Fruit fly (Drosophila melanogaster) whole organism, embryonic: Measurements from ENCODE around the gene Mccc1.
A peak's percentile ranks its signal among the peaks of the same experiment; 100 is the strongest.

Experiments used
- Abd-B ChIP-seq: fragments of 200-800 bp; sonication (Bioruptor generic); optimal IDR thresholded peaks from 2 replicates; lab custom pipeline; 2018; ENCODE audit warnings: missing biosample characterization, mild to moderate bottlenecking, missing genetic modification characterization, moderate library complexity
- Bdp1 ChIP-seq: fragments of 200-800 bp; sonication (Bioruptor generic); optimal IDR thresholded peaks from 3 replicates; lab custom pipeline; 2016; ENCODE audit warnings: missing biosample characterization, missing genetic modification characterization
- CG10979 ChIP-seq: fragments of 200-800 bp; sonication (Bioruptor generic); optimal IDR thresholded peaks from 2 replicates; lab custom pipeline; 2018; ENCODE audit warnings: missing biosample characterization, mild to moderate bottlenecking, missing genetic modification characterization, moderate library complexity
- CG12104 ChIP-seq: fragments of 200-800 bp; sonication (Bioruptor generic); optimal IDR thresholded peaks from 3 replicates; lab custom pipeline; 2016; ENCODE audit warnings: missing biosample characterization, missing genetic modification characterization
- CG12769 ChIP-seq: fragments of 200-800 bp; sonication (Bioruptor generic); optimal IDR thresholded peaks from 2 replicates; lab custom pipeline; 2019; ENCODE audit warnings: missing biosample characterization, mild to moderate bottlenecking, missing genetic modification characterization, moderate library complexity
- CG13424 ChIP-seq: fragments of 200-800 bp; sonication (Bioruptor generic); optimal IDR thresholded peaks from 2 replicates; lab custom pipeline; 2019; ENCODE audit warnings: missing biosample characterization, mild to moderate bottlenecking, missing genetic modification characterization, moderate library complexity
- CG14050 ChIP-seq: fragments of 200-800 bp; sonication (Bioruptor generic); IDR thresholded peaks from 3 replicates; pipeline ENCODE4 v1.3.6; 2022; ENCODE audit warnings: missing biosample characterization, missing genetic modification characterization
- CG1529 ChIP-seq: fragments of 200-800 bp; sonication (Bioruptor generic); optimal IDR thresholded peaks from 3 replicates; lab custom pipeline; 2018; ENCODE audit warnings: missing biosample characterization, missing genetic modification characterization
- CG1792 ChIP-seq: fragments of 200-800 bp; sonication (Bioruptor generic); optimal IDR thresholded peaks from 2 replicates; lab custom pipeline; 2016; ENCODE audit warnings: missing biosample characterization, missing genetic modification characterization
- CG2199 ChIP-seq: fragments of 200-800 bp; sonication (Bioruptor generic); IDR thresholded peaks from 3 replicates; pipeline ENCODE4 v1.3.6; 2022; ENCODE audit warnings: missing biosample characterization, missing genetic modification characterization
- CG2678 ChIP-seq: fragments of 200-800 bp; sonication (Bioruptor generic); optimal IDR thresholded peaks from 3 replicates; lab custom pipeline; 2019; ENCODE audit warnings: missing biosample characterization, mild to moderate bottlenecking, missing genetic modification characterization, moderate library complexity
- CG2712 ChIP-seq: fragments of 200-800 bp; optimal IDR thresholded peaks from 3 replicates; lab custom pipeline; 2019; ENCODE audit warnings: missing biosample characterization, mild to moderate bottlenecking, missing genetic modification characterization, moderate library complexity
- CG3163 ChIP-seq: fragments of 200-800 bp; sonication (Bioruptor generic); optimal IDR thresholded peaks from 3 replicates; lab custom pipeline; 2016; ENCODE audit warnings: missing biosample characterization, missing genetic modification characterization
- CG4424 ChIP-seq: fragments of 200-800 bp; sonication (Bioruptor generic); optimal IDR thresholded peaks from 3 replicates; lab custom pipeline; 2016; ENCODE audit warnings: missing biosample characterization, missing genetic modification characterization
- CG4617 ChIP-seq: fragments of 200-800 bp; sonication (Bioruptor generic); optimal IDR thresholded peaks from 3 replicates; lab custom pipeline; 2016; ENCODE audit warnings: missing biosample characterization, missing genetic modification characterization, borderline replicate concordance
- CG4707 ChIP-seq: fragments of 200-800 bp; sonication (Bioruptor generic); optimal IDR thresholded peaks from 2 replicates; lab custom pipeline; 2018; ENCODE audit warnings: missing biosample characterization, mild to moderate bottlenecking, missing genetic modification characterization, moderate library complexity
- CG5180 ChIP-seq: fragments of 200-800 bp; sonication (Bioruptor generic); optimal IDR thresholded peaks from 3 replicates; lab custom pipeline; 2017; ENCODE audit warnings: missing biosample characterization, missing genetic modification characterization, mild to moderate bottlenecking, moderate library complexity, missing genetic modification reagents
- CG7357 ChIP-seq: fragments of 200-800 bp; sonication (Bioruptor generic); IDR thresholded peaks from 3 replicates; pipeline ENCODE4 v1.3.6; 2022; ENCODE audit warnings: missing biosample characterization, missing genetic modification characterization
- CG7839 ChIP-seq: fragments of 200-800 bp; sonication (Bioruptor generic); optimal IDR thresholded peaks from 3 replicates; lab custom pipeline; 2018; ENCODE audit warnings: missing biosample characterization, mild to moderate bottlenecking, missing genetic modification characterization, moderate library complexity
- CkIIα-i1 ChIP-seq: fragments of 200-800 bp; sonication (Bioruptor generic); IDR thresholded peaks from 2 replicates; pipeline ENCODE4 v1.3.6; 2022; ENCODE audit warnings: missing biosample characterization, missing genetic modification characterization
- D19B ChIP-seq: fragments of 200-800 bp; sonication (Bioruptor generic); optimal IDR thresholded peaks from 2 replicates; lab custom pipeline; 2017; ENCODE audit warnings: missing biosample characterization, mild to moderate bottlenecking, missing genetic modification characterization
- Doc2 ChIP-seq: fragments of 200-800 bp; sonication (Bioruptor generic); IDR thresholded peaks from 2 replicates; pipeline ENCODE4 v1.3.6; 2022; ENCODE audit warnings: missing biosample characterization, missing genetic modification characterization
- Fer1 ChIP-seq: fragments of 200-800 bp; sonication (Bioruptor generic); optimal IDR thresholded peaks from 2 replicates; lab custom pipeline; 2017; ENCODE audit warnings: missing biosample characterization, mild to moderate bottlenecking, missing genetic modification characterization
- Fer2 ChIP-seq: fragments of 200-800 bp; sonication (Bioruptor generic); optimal IDR thresholded peaks from 2 replicates; lab custom pipeline; 2018; ENCODE audit warnings: missing biosample characterization, mild to moderate bottlenecking, missing genetic modification characterization, moderate library complexity
- Hand ChIP-seq: fragments of 200-800 bp; sonication (Bioruptor generic); optimal IDR thresholded peaks from 2 replicates; lab custom pipeline; 2017; ENCODE audit warnings: mild to moderate bottlenecking, missing biosample characterization, missing genetic modification reagents, missing genetic modification characterization
- Myb ChIP-seq: fragments of 200-800 bp; sonication (Bioruptor generic); optimal IDR thresholded peaks from 2 replicates; lab custom pipeline; 2016; ENCODE audit warnings: missing biosample characterization, missing genetic modification characterization
- Opbp ChIP-seq: fragments of 200-800 bp; sonication (Bioruptor generic); IDR thresholded peaks from 3 replicates; pipeline ENCODE4 v1.3.6; 2022; ENCODE audit warnings: missing biosample characterization, missing genetic modification characterization; ENCODE audit not compliant: partially characterized antibody
- Optix ChIP-seq: fragments of 200-800 bp; sonication (Bioruptor generic); IDR thresholded peaks from 3 replicates; pipeline ENCODE4 v1.3.6; 2022; ENCODE audit warnings: missing biosample characterization, missing genetic modification characterization
- PHDP ChIP-seq: fragments of 200-800 bp; sonication (Bioruptor generic); optimal IDR thresholded peaks from 3 replicates; lab custom pipeline; 2018; ENCODE audit warnings: missing biosample characterization, mild to moderate bottlenecking, missing genetic modification characterization, moderate library complexity
- Rx ChIP-seq: fragments of 200-800 bp; sonication (Bioruptor generic); IDR thresholded peaks from 2 replicates; pipeline ENCODE4 v1.3.6; 2022; ENCODE audit warnings: missing biosample characterization, missing genetic modification characterization
- az2 ChIP-seq: fragments of 200-800 bp; sonication (Bioruptor generic); optimal IDR thresholded peaks from 3 replicates; lab custom pipeline; 2016; ENCODE audit warnings: missing biosample characterization, missing genetic modification characterization
- bcd ChIP-seq: fragments of 200-800 bp; sonication (Bioruptor generic); optimal IDR thresholded peaks from 2 replicates; lab custom pipeline; 2017; ENCODE audit warnings: missing biosample characterization, mild to moderate bottlenecking, missing genetic modification characterization
- bigmax ChIP-seq: fragments of 200-800 bp; sonication (Bioruptor generic); optimal IDR thresholded peaks from 2 replicates; lab custom pipeline; 2018; ENCODE audit warnings: missing biosample characterization, mild to moderate bottlenecking, missing genetic modification characterization
- caup ChIP-seq: fragments of 200-800 bp; sonication (Bioruptor generic); optimal IDR thresholded peaks from 3 replicates; lab custom pipeline; 2017; ENCODE audit warnings: missing biosample characterization, mild to moderate bottlenecking, missing genetic modification characterization, moderate library complexity; ENCODE audit not compliant: severe bottlenecking
- cwo ChIP-seq: fragments of 200-800 bp; sonication (Bioruptor generic); optimal IDR thresholded peaks from 3 replicates; lab custom pipeline; 2017; ENCODE audit warnings: missing biosample characterization, missing genetic modification characterization, mild to moderate bottlenecking, moderate library complexity, missing genetic modification reagents
- dan ChIP-seq: fragments of 200-800 bp; sonication (Bioruptor generic); IDR thresholded peaks from 2 replicates; pipeline ENCODE4 v1.3.6; 2022; ENCODE audit warnings: missing biosample characterization, missing genetic modification characterization
- ftz-f1 ChIP-seq: fragments of 200-800 bp; sonication (Bioruptor generic); optimal IDR thresholded peaks from 2 replicates; lab custom pipeline; 2016; ENCODE audit warnings: missing biosample characterization, missing genetic modification characterization
- grau ChIP-seq: fragments of 200-800 bp; optimal IDR thresholded peaks from 3 replicates; lab custom pipeline; 2019; ENCODE audit warnings: missing biosample characterization, mild to moderate bottlenecking, missing genetic modification characterization, moderate library complexity
- hb ChIP-seq: fragments of 200-800 bp; sonication (Bioruptor generic); IDR thresholded peaks from 3 replicates; pipeline ENCODE4 v1.3.6; 2022; ENCODE audit warnings: missing biosample characterization, missing genetic modification characterization; ENCODE audit not compliant: partially characterized antibody
- hkb ChIP-seq, 2 experiments: fragments of 200-800 bp in 1 of 2; fragments of >200 bp in 1 of 2; sonication (Bioruptor generic) in 1 of 2; IDR thresholded peaks in 1 of 2; optimal IDR thresholded peaks in 1 of 2; 2 replicates each; pipeline versions ENCODE4 v1.3.6 to Lab custom; 2017 to 2022; ENCODE audit warnings: missing biosample characterization in 1 of 2, missing genetic modification characterization in 1 of 2
- lov ChIP-seq, 2 experiments: fragments of 200-800 bp in 1 of 2; fragments of >200 bp in 1 of 2; sonication (Bioruptor generic) in 1 of 2; IDR thresholded peaks in 1 of 2; optimal IDR thresholded peaks in 1 of 2; 2 replicates in 1 of 2; 3 replicates in 1 of 2; pipeline versions ENCODE4 v1.3.6 to Lab custom; 2017 to 2022; ENCODE audit warnings: missing biosample characterization in 1 of 2, missing genetic modification characterization in 1 of 2
- pros ChIP-seq: fragments of 200-800 bp; sonication (Bioruptor generic); optimal IDR thresholded peaks from 3 replicates; lab custom pipeline; 2019; ENCODE audit warnings: missing biosample characterization, mild to moderate bottlenecking, missing genetic modification characterization, moderate library complexity
- repo ChIP-seq: fragments of 200-800 bp; sonication (Bioruptor generic); optimal IDR thresholded peaks from 2 replicates; lab custom pipeline; 2016; ENCODE audit warnings: missing biosample characterization, missing genetic modification characterization
- sens ChIP-seq: fragments of 200-800 bp; sonication (Bioruptor generic); peaks from one replicate; lab custom pipeline; 2016; ENCODE audit warnings: missing biosample characterization, missing genetic modification characterization
- slp2 ChIP-seq: fragments of 200-800 bp; sonication (Bioruptor generic); optimal IDR thresholded peaks from 2 replicates; lab custom pipeline; 2016; ENCODE audit warnings: missing biosample characterization, missing genetic modification characterization
- sob ChIP-seq: fragments of 200-800 bp; sonication (Bioruptor generic); IDR thresholded peaks from 2 replicates; pipeline ENCODE4 v1.3.6; 2022; ENCODE audit warnings: missing biosample characterization, missing genetic modification characterization
- wek ChIP-seq: fragments of 200-800 bp; sonication (Bioruptor generic); optimal IDR thresholded peaks from 3 replicates; lab custom pipeline; 2018; ENCODE audit warnings: missing biosample characterization, mild to moderate bottlenecking, missing genetic modification characterization, moderate library complexity
- zfh1 ChIP-seq: fragments of 200-800 bp; sonication (Bioruptor generic); IDR thresholded peaks from 3 replicates; pipeline ENCODE4 v1.3.6; 2022; ENCODE audit warnings: missing biosample characterization, missing genetic modification characterization

Mccc1 gene

DNA sequence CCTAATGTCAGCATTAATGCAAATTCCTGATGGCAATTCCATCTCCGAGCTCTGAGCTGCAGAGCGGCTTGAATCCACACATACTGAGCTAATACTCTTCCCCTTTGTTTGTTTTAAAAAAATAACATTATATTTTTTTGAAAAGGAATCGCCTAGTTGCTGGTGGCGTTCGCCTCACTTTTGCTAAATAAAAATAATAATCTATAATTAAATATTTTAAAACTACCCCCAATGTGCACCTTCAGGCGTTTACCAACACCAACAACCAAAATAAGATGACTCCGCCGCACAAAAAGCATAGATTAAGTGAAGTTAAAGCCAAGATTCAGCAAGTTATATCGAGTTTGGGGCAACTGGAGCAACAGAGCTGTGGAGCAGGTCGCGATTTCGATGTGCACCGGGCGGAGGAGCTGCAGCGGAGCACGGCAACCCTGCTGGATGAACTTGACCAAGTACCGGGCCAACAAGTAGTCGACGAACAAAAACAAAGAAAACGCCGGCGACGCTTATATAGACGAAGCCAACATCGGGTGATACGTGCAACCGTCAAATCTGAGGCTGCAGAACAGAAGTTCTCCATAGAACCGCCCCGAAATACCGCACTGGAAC, 49.6 kb downstream of the Mccc1 start, which contains the start of gene CG1896 (continued):
- no peak for TF ChIP-seq CG5180 (GFP tag; lab: Kevin White, UChicago)
- TF ChIP-seq dan: no peak
- no peak for TF ChIP-seq CG2678
- peak; percentile 40 for TF ChIP-seq CG4617 (GFP tag; lab: Kevin White, UChicago)
- TF ChIP-seq CG1792 (GFP tag; lab: Kevin White, UChicago): no peak
- peak; percentile 29 for TF ChIP-seq grau
- no peak for TF ChIP-seq Fer2
- peak; percentile 50 for TF ChIP-seq Fer1
- TF ChIP-seq hkb (optimal IDR thresholded peaks at IDR 0.05; lab: Kevin White, UChicago): no peak
- peak; percentile 52; the same call in 1 of the 2 replicates for TF ChIP-seq hkb (GFP tag; IDR thresholded peaks at IDR 0.05; lab: Robert Waterston, UW)
- no peak for TF ChIP-seq CG2199 (GFP tag; lab: Robert Waterston, UW)
- TF ChIP-seq D19B (GFP tag; lab: Kevin White, UChicago): peak; percentile 19
- no peak for TF ChIP-seq hb (GFP tag; lab: Robert Waterston, UW)
- TF ChIP-seq slp2 (GFP tag; lab: Kevin White, UChicago): no peak
- TF ChIP-seq wek (GFP tag; lab: Kevin White, UChicago): peak; percentile 93
- no peak for TF ChIP-seq CG3163 (GFP tag; lab: Kevin White, UChicago)
- no peak for TF ChIP-seq Myb (GFP tag; lab: Kevin White, UChicago)
- no peak for TF ChIP-seq Doc2 (GFP tag; lab: Robert Waterston, UW)
- TF ChIP-seq zfh1: peak; percentile 71; the same call in 2 of the 3 replicates
- peak; percentile 52 for TF ChIP-seq CG4424 (GFP tag; lab: Kevin White, UChicago)
- TF ChIP-seq cwo (GFP tag; lab: Kevin White, UChicago): peak; percentile 11
- TF ChIP-seq Optix (GFP tag; lab: Robert Waterston, UW): peak; percentile 65; the same call in 2 of the 3 replicates
- TF ChIP-seq Hand (GFP tag; lab: Kevin White, UChicago): no peak
- TF ChIP-seq CG12769 (tag; lab: Kevin White, UChicago): no peak
- no peak for TF ChIP-seq repo (GFP tag; lab: Kevin White, UChicago)
- TF ChIP-seq bigmax (GFP tag; lab: Kevin White, UChicago): no peak
- TF ChIP-seq bcd (GFP tag; lab: Kevin White, UChicago): peak; percentile 7
- 0 out of 3 replicates have a peak, but pooled peaks have one; percentile 24 for TF ChIP-seq CG14050 (GFP tag; lab: Robert Waterston, UW)
- TF ChIP-seq Opbp (GFP tag; lab: Robert Waterston, UW): no peak
- peak; percentile 54 for TF ChIP-seq caup (GFP tag; lab: Kevin White, UChicago)
- no peak for TF ChIP-seq lov (optimal IDR thresholded peaks at IDR 0.05; lab: Kevin White, UChicago)
- no peak for TF ChIP-seq lov (GFP tag; IDR thresholded peaks at IDR 0.05; lab: Robert Waterston, UW)
- TF ChIP-seq CG4707 (GFP tag; lab: Kevin White, UChicago): no peak
- TF ChIP-seq sens (GFP tag; lab: Kevin White, UChicago): peak; percentile 77
- TF ChIP-seq CG10979 (tag; lab: Kevin White, UChicago): peak; percentile 21
- TF ChIP-seq CG7357: 0 out of 3 replicates have a peak, but pooled peaks have one; percentile 30
- peak; percentile 55 for TF ChIP-seq CG2712 (tag; lab: Kevin White, UChicago)
- TF ChIP-seq ftz-f1 (GFP tag; lab: Kevin White, UChicago): peak; percentile 48
- TF ChIP-seq Bdp1 (GFP tag; lab: Kevin White, UChicago): no peak
- TF ChIP-seq CG1529 (GFP tag; lab: Kevin White, UChicago): no peak
- TF ChIP-seq CG13424 (tag; lab: Kevin White, UChicago): peak; percentile 24
- no peak for TF ChIP-seq CkIIα-i1 (GFP tag; lab: Robert Waterston, UW)
- peak; percentile 69 for TF ChIP-seq sob (GFP tag; lab: Robert Waterston, UW)
- TF ChIP-seq Rx: 0 out of 2 replicates have a peak, but pooled peaks have one; percentile 25
- peak; percentile 1 for TF ChIP-seq Abd-B (GFP tag; lab: Kevin White, UChicago)
- TF ChIP-seq CG12104 (GFP tag; lab: Kevin White, UChicago): peak; percentile 25
- peak; percentile 36 for TF ChIP-seq PHDP (tag; lab: Kevin White, UChicago)
- TF ChIP-seq CG7839: peak; percentile 44
- TF ChIP-seq az2: peak; percentile 45
- no peak for TF ChIP-seq pros (GFP tag; lab: Kevin White, UChicago)
